Fruit fly (Drosophila melanogaster) whole organism, prepupa: Measurements from ENCODE around the gene CG15824.

ENCODE experiments used
- Blimp-1 ChIP-seq: fragments of 200-800 bp; sonication (Bioruptor generic); optimal IDR thresholded peaks from 3 replicates; lab custom pipeline; 2017; ENCODE audit warnings: missing biosample characterization, missing genetic modification characterization, mild to moderate bottlenecking, moderate library complexity, missing genetic modification reagents
- CG10631 ChIP-seq: fragments of 200-800 bp; sonication (Bioruptor generic); optimal IDR thresholded peaks from 2 replicates; lab custom pipeline; 2016; ENCODE audit warnings: missing biosample characterization, missing genetic modification characterization
- CG10669 ChIP-seq: fragments of 200-800 bp; sonication (Bioruptor generic); optimal IDR thresholded peaks from 3 replicates; lab custom pipeline; 2018; ENCODE audit warnings: missing biosample characterization, mild to moderate bottlenecking, missing genetic modification characterization, moderate library complexity
- CG11902 ChIP-seq: fragments of 200-800 bp; sonication (Bioruptor generic); optimal IDR thresholded peaks from 3 replicates; lab custom pipeline; 2016; ENCODE audit warnings: missing biosample characterization, missing genetic modification characterization
- CG15336 ChIP-seq: fragments of 200-800 bp; sonication (Bioruptor generic); IDR thresholded peaks from 2 replicates; pipeline ENCODE4 v1.3.6; 2022; ENCODE audit warnings: missing biosample characterization, missing genetic modification characterization
- CG1621 ChIP-seq: fragments of 200-800 bp; sonication (Bioruptor generic); optimal IDR thresholded peaks from 3 replicates; lab custom pipeline; 2018; ENCODE audit warnings: missing biosample characterization, mild to moderate bottlenecking, missing genetic modification characterization
- CG16779 ChIP-seq: fragments of 200-800 bp; sonication (Bioruptor generic); optimal IDR thresholded peaks from 3 replicates; lab custom pipeline; 2017; ENCODE audit warnings: missing biosample characterization, mild to moderate bottlenecking, missing genetic modification characterization
- CG3032 ChIP-seq: fragments of 200-800 bp; optimal IDR thresholded peaks from 2 replicates; lab custom pipeline; 2019; ENCODE audit warnings: missing biosample characterization, mild to moderate bottlenecking, missing genetic modification characterization, moderate library complexity
- CG31627 ChIP-seq: fragments of 200-800 bp; sonication (Bioruptor generic); optimal IDR thresholded peaks from 3 replicates; lab custom pipeline; 2016; ENCODE audit warnings: missing biosample characterization, missing genetic modification characterization
- CG32006 ChIP-seq: fragments of 200-800 bp; sonication (Bioruptor generic); optimal IDR thresholded peaks from 3 replicates; lab custom pipeline; 2017; ENCODE audit warnings: missing biosample characterization, mild to moderate bottlenecking, missing genetic modification characterization
- CG34406 ChIP-seq: fragments of 200-800 bp; sonication (Bioruptor generic); optimal IDR thresholded peaks from 3 replicates; lab custom pipeline; 2016; ENCODE audit warnings: missing biosample characterization, missing genetic modification characterization
- CG3919 ChIP-seq: fragments of 200-800 bp; sonication (Bioruptor generic); optimal IDR thresholded peaks from 3 replicates; lab custom pipeline; 2016; ENCODE audit warnings: missing biosample characterization, missing genetic modification characterization
- CG6163 ChIP-seq: fragments of 200-800 bp; sonication (Bioruptor generic); IDR thresholded peaks from 3 replicates; pipeline ENCODE4 v1.3.6; 2022; ENCODE audit warnings: missing biosample characterization, missing genetic modification characterization
- CG6792 ChIP-seq: fragments of 200-800 bp; sonication (Bioruptor generic); optimal IDR thresholded peaks from 3 replicates; lab custom pipeline; 2016; ENCODE audit warnings: missing biosample characterization, missing genetic modification characterization
- CG6854 ChIP-seq: fragments of 200-800 bp; sonication (Bioruptor generic); optimal IDR thresholded peaks from 2 replicates; lab custom pipeline; 2017; ENCODE audit warnings: missing biosample characterization, mild to moderate bottlenecking, missing genetic modification characterization
- CG8632 ChIP-seq: fragments of 200-800 bp; sonication (Bioruptor generic); optimal IDR thresholded peaks from 3 replicates; lab custom pipeline; 2016; ENCODE audit warnings: missing biosample characterization, missing genetic modification characterization
- CG9139 ChIP-seq: fragments of 200-800 bp; sonication (Bioruptor generic); optimal IDR thresholded peaks from 3 replicates; lab custom pipeline; 2017; ENCODE audit warnings: missing biosample characterization, mild to moderate bottlenecking, missing genetic modification characterization
- Eip78C ChIP-seq: fragments of 200-800 bp; sonication (Bioruptor generic); peaks from one replicate; lab custom pipeline; 2016; ENCODE audit warnings: missing biosample characterization, missing genetic modification characterization
- Eip93F ChIP-seq: fragments of 200-800 bp; sonication (Bioruptor generic); optimal IDR thresholded peaks from 2 replicates; lab custom pipeline; 2016; ENCODE audit warnings: missing biosample characterization, mild to moderate bottlenecking, missing genetic modification characterization
- Ets21C ChIP-seq: fragments of 200-800 bp; sonication (Bioruptor generic); optimal IDR thresholded peaks from 3 replicates; lab custom pipeline; 2016; ENCODE audit warnings: missing biosample characterization, missing genetic modification characterization
- Ets96B ChIP-seq: fragments of 200-800 bp; optimal IDR thresholded peaks from 2 replicates; lab custom pipeline; 2019; ENCODE audit warnings: missing biosample characterization, mild to moderate bottlenecking, missing genetic modification characterization, moderate library complexity
- Hr38 ChIP-seq: sonication (Bioruptor generic); optimal IDR thresholded peaks from 2 replicates; lab custom pipeline; 2016; ENCODE audit warnings: missing biosample characterization, missing genetic modification characterization
- Hr39 ChIP-seq: fragments of 200-800 bp; sonication (Bioruptor generic); optimal IDR thresholded peaks from 2 replicates; lab custom pipeline; 2016; ENCODE audit warnings: missing biosample characterization, missing genetic modification characterization
- Lpt ChIP-seq: fragments of 200-800 bp; sonication (Bioruptor generic); optimal IDR thresholded peaks from 3 replicates; lab custom pipeline; 2016; ENCODE audit warnings: missing biosample characterization, missing genetic modification characterization
- Met ChIP-seq: fragments of 200-800 bp; sonication (Bioruptor generic); optimal IDR thresholded peaks from 3 replicates; lab custom pipeline; 2016; ENCODE audit warnings: missing biosample characterization, missing genetic modification characterization
- OdsH ChIP-seq: fragments of 200-800 bp; sonication (Bioruptor generic); optimal IDR thresholded peaks from 3 replicates; lab custom pipeline; 2016; ENCODE audit warnings: missing biosample characterization, missing genetic modification characterization
- Smox ChIP-seq: fragments of 200-800 bp; sonication (Bioruptor generic); optimal IDR thresholded peaks from 3 replicates; lab custom pipeline; 2016; ENCODE audit warnings: missing biosample characterization, missing genetic modification characterization
- Sox102F ChIP-seq: fragments of 200-800 bp; sonication (Bioruptor generic); optimal IDR thresholded peaks from 2 replicates; lab custom pipeline; 2016; ENCODE audit warnings: missing biosample characterization, mild to moderate bottlenecking, missing genetic modification characterization
- Sox14 ChIP-seq: fragments of 200-800 bp; sonication (Bioruptor generic); optimal IDR thresholded peaks from 3 replicates; lab custom pipeline; 2016; ENCODE audit warnings: missing biosample characterization, missing genetic modification characterization
- Sox15 ChIP-seq: fragments of 200-800 bp; sonication (Bioruptor generic); optimal IDR thresholded peaks from 3 replicates; lab custom pipeline; 2016; ENCODE audit warnings: missing biosample characterization, missing genetic modification characterization
- achi ChIP-seq: fragments of 200-800 bp; sonication (Bioruptor generic); optimal IDR thresholded peaks from 3 replicates; lab custom pipeline; 2016; ENCODE audit warnings: missing biosample characterization, missing genetic modification characterization
- cyc ChIP-seq: fragments of 200-800 bp; sonication (Bioruptor generic); optimal IDR thresholded peaks from 3 replicates; lab custom pipeline; 2016; ENCODE audit warnings: missing biosample characterization, missing genetic modification characterization
- dac ChIP-seq: fragments of 200-800 bp; sonication (Bioruptor generic); optimal IDR thresholded peaks from 2 replicates; lab custom pipeline; 2017; ENCODE audit warnings: missing biosample characterization, mild to moderate bottlenecking, missing genetic modification characterization
- dsx ChIP-seq: fragments of 200-800 bp; optimal IDR thresholded peaks from 3 replicates; lab custom pipeline; 2019; ENCODE audit warnings: missing biosample characterization, mild to moderate bottlenecking, missing genetic modification characterization, moderate library complexity; ENCODE audit not compliant: poor library complexity, severe bottlenecking
- eg ChIP-seq: fragments of 200-800 bp; sonication (Bioruptor generic); IDR thresholded peaks from 3 replicates; pipeline ENCODE4 v1.3.6; 2022; ENCODE audit warnings: missing biosample characterization, missing genetic modification characterization
- esn ChIP-seq: fragments of 200-800 bp; sonication (Bioruptor generic); optimal IDR thresholded peaks from 2 replicates; lab custom pipeline; 2016; ENCODE audit warnings: missing biosample characterization, mild to moderate bottlenecking, missing genetic modification characterization, moderate library complexity
- fd59A ChIP-seq: fragments of 200-800 bp; sonication (Bioruptor generic); optimal IDR thresholded peaks from 2 replicates; lab custom pipeline; 2017; ENCODE audit warnings: missing biosample characterization, mild to moderate bottlenecking, missing genetic modification characterization, missing genetic modification reagents
- fd85E ChIP-seq: fragments of 200-800 bp; sonication (Bioruptor generic); optimal IDR thresholded peaks from 3 replicates; lab custom pipeline; 2016; ENCODE audit warnings: missing biosample characterization, missing genetic modification characterization
- fkh ChIP-seq: fragments of 200-800 bp; sonication (Bioruptor generic); optimal IDR thresholded peaks from 3 replicates; lab custom pipeline; 2017; ENCODE audit warnings: missing biosample characterization, mild to moderate bottlenecking, missing genetic modification characterization, moderate library complexity
- lz ChIP-seq: fragments of 200-800 bp; sonication (Bioruptor generic); optimal IDR thresholded peaks from 3 replicates; lab custom pipeline; 2016; ENCODE audit warnings: missing biosample characterization, missing genetic modification characterization
- net ChIP-seq: fragments of 200-800 bp; sonication (Bioruptor generic); optimal IDR thresholded peaks from 3 replicates; lab custom pipeline; 2016; ENCODE audit warnings: missing biosample characterization, missing genetic modification characterization
- pdm3 ChIP-seq: fragments of 200-800 bp; sonication (Bioruptor generic); optimal IDR thresholded peaks from 3 replicates; lab custom pipeline; 2016; ENCODE audit warnings: missing biosample characterization, missing genetic modification characterization
- salr ChIP-seq, 2 experiments: fragments of 200-800 bp; sonication (Bioruptor generic); optimal IDR thresholded peaks; 3 replicates each; lab custom pipeline; 2016 to 2018; ENCODE audit warnings: missing biosample characterization in 2 of 2, missing genetic modification characterization in 2 of 2, mild to moderate bottlenecking in 1 of 2
- ss ChIP-seq, 2 experiments: fragments of 200-800 bp; sonication (Bioruptor generic); optimal IDR thresholded peaks; 2 replicates in 1 of 2; 3 replicates in 1 of 2; lab custom pipeline; 2017 to 2018; ENCODE audit warnings: mild to moderate bottlenecking in 2 of 2, missing biosample characterization in 2 of 2, missing genetic modification characterization in 2 of 2, moderate library complexity in 1 of 2
- svp ChIP-seq: fragments of 200-800 bp; sonication (Bioruptor generic); peaks from one replicate; lab custom pipeline; 2016; ENCODE audit warnings: missing biosample characterization, missing genetic modification characterization
- vri ChIP-seq: fragments of 200-800 bp; sonication (Bioruptor generic); optimal IDR thresholded peaks from 3 replicates; lab custom pipeline; 2016; ENCODE audit warnings: missing biosample characterization, mild to moderate bottlenecking, missing genetic modification characterization

The CG15824 gene

dm6 chr2L:847988-848622 lies 36.8 kb downstream of the CG15824 start (continued):
- TF ChIP-seq pdm3 (GFP tag; lab: Kevin White, UChicago) (peak; percentile 79), CG3032 (peak; percentile 69), Sox15 (GFP tag; lab: Kevin White, UChicago) (peak; percentile 53), Sox102F (GFP tag; lab: Kevin White, UChicago) (peak; percentile 91), fd85E (GFP tag; lab: Kevin White, UChicago) (peak; percentile 62), CG32006 (GFP tag; lab: Kevin White, UChicago) (peak; percentile 54), Eip93F (peak; percentile 83), Ets21C (GFP tag; lab: Kevin White, UChicago) (peak; percentile 78), CG10631 (GFP tag; lab: Kevin White, UChicago) (peak; percentile 81), esn (GFP tag; lab: Kevin White, UChicago) (peak; percentile 92), OdsH (GFP tag; lab: Kevin White, UChicago) (peak; percentile 69), dac (GFP tag; lab: Kevin White, UChicago) (peak; percentile 40), net (peak; percentile 64), achi (peak; percentile 78), lz (GFP tag; lab: Kevin White, UChicago) (peak; percentile 88), fd59A (GFP tag; lab: Kevin White, UChicago) (peak; percentile 59), svp (GFP tag; lab: Kevin White, UChicago) (peak; percentile 90), CG11902 (GFP tag; lab: Kevin White, UChicago) (peak; percentile 61), CG16779 (tag; lab: Kevin White, UChicago) (peak; percentile 31), CG6792 (GFP tag; lab: Kevin White, UChicago) (peak; percentile 82), CG15336 (0 out of 2 replicates have a peak, but pooled peaks have one; percentile 43), cyc (GFP tag; lab: Kevin White, UChicago) (peak; percentile 88), Sox14 (GFP tag; lab: Kevin White, UChicago) (peak; percentile 83), Met (GFP tag; lab: Kevin White, UChicago) (peak; percentile 90), CG10669 (GFP tag; lab: Kevin White, UChicago) (peak; percentile 73), Blimp-1 (GFP tag; lab: Kevin White, UChicago) (peak; percentile 63), dsx (GFP tag; lab: Kevin White, UChicago) (peak; percentile 74), salr (GFP tag; optimal IDR thresholded peaks at IDR 0.05; lab: Kevin White, UChicago) (peak in 1 of 2 experiments; percentile 45), CG34406 (GFP tag; lab: Kevin White, UChicago) (peak; percentile 71), CG9139 (GFP tag; lab: Kevin White, UChicago) (peak; percentile 16), ss (GFP tag; optimal IDR thresholded peaks at IDR 0.05; lab: Kevin White, UChicago) (peak; percentile 78 to 80), Smox (GFP tag; lab: Kevin White, UChicago) (peak; percentile 82), CG8632 (peak; percentile 79), Eip78C (peak; percentile 91), fkh (GFP tag; lab: Kevin White, UChicago) (no peak), eg (GFP tag; lab: Robert Waterston, UW) (peak; percentile 43; the same call in 2 of the 3 replicates)

dm6 chr2L:847189-847987 lies 37.6 kb downstream of the CG15824 start:
- TF ChIP-seq fd85E (GFP tag; lab: Kevin White, UChicago) (no peak), svp (GFP tag; lab: Kevin White, UChicago) (peak; percentile 83), Lpt (GFP tag; lab: Kevin White, UChicago) (peak; percentile 26), vri (GFP tag; lab: Kevin White, UChicago) (no peak), eg (GFP tag; lab: Robert Waterston, UW) (peak; percentile 52; the same call in 1 of the 3 replicates), CG1621 (tag; lab: Kevin White, UChicago) (no peak), CG34406 (GFP tag; lab: Kevin White, UChicago) (peak; percentile 53), net (peak; percentile 59), ss (GFP tag; optimal IDR thresholded peaks at IDR 0.05; lab: Kevin White, UChicago) (no peak), CG6163 (GFP tag; lab: Robert Waterston, UW) (peak; percentile 45; the same call in 2 of the 3 replicates), Hr38 (GFP tag; lab: Kevin White, UChicago) (no peak), CG10669 (GFP tag; lab: Kevin White, UChicago) (peak; percentile 10), pdm3 (GFP tag; lab: Kevin White, UChicago) (peak; percentile 60), CG31627 (GFP tag; lab: Kevin White, UChicago) (peak; percentile 56), CG6854 (GFP tag; lab: Kevin White, UChicago) (peak; percentile 73), CG3919 (GFP tag; lab: Kevin White, UChicago) (peak; percentile 55), CG32006 (GFP tag; lab: Kevin White, UChicago) (peak; percentile 87), cyc (GFP tag; lab: Kevin White, UChicago) (peak; percentile 29), CG8632 (peak; percentile 57), dac (GFP tag; lab: Kevin White, UChicago) (no peak), Hr39 (GFP tag; lab: Kevin White, UChicago) (peak; percentile 59), achi (peak; percentile 67), Ets96B (tag; lab: Kevin White, UChicago) (peak; percentile 47)
